Worm (Caenorhabditis elegans) whole organism, L3 larva: ENCODE measurements around the gene W08E12.4.

Experiments used
- R02D3.7 ChIP-seq: fragments of 150-350 bp; optimal IDR thresholded peaks from 2 replicates; lab custom pipeline; 2014; ENCODE audit warnings: missing biosample characterization, missing genetic modification characterization
- ZK546.5 ChIP-seq: sonication (generic microtip); optimal IDR thresholded peaks from 2 replicates; lab custom pipeline; 2017; ENCODE audit warnings: missing biosample characterization, missing genetic modification characterization
- aly-2 ChIP-seq: fragments of 150-350 bp; optimal IDR thresholded peaks from 2 replicates; lab custom pipeline; 2014; ENCODE audit warnings: missing biosample characterization, missing genetic modification characterization
- ama-1 ChIP-seq: fragments of 150-350 bp; optimal IDR thresholded peaks from 2 replicates; lab custom pipeline; 2018
- ceh-16 ChIP-seq: sonication (generic microtip); optimal IDR thresholded peaks from 2 replicates; lab custom pipeline; 2017; ENCODE audit warnings: missing biosample characterization, missing genetic modification characterization
- ceh-28 ChIP-seq: fragments of 150-350 bp; optimal IDR thresholded peaks from 2 replicates; lab custom pipeline; 2014; ENCODE audit warnings: missing biosample characterization, missing genetic modification reagents, missing genetic modification characterization
- ceh-9 ChIP-seq: sonication (generic microtip); optimal IDR thresholded peaks from 2 replicates; lab custom pipeline; 2018; ENCODE audit warnings: missing biosample characterization, missing genetic modification characterization
- daf-12 ChIP-seq: fragments of 150-350 bp; optimal IDR thresholded peaks from 2 replicates; lab custom pipeline; 2014; ENCODE audit warnings: missing biosample characterization, missing genetic modification reagents, missing genetic modification characterization
- egl-5 ChIP-seq: fragments of 150-350 bp; optimal IDR thresholded peaks from 2 replicates; lab custom pipeline; 2017; ENCODE audit warnings: missing biosample characterization, missing genetic modification reagents, missing genetic modification characterization, inconsistent platforms
- elt-1 ChIP-seq: fragments of 150-350 bp; optimal IDR thresholded peaks from 2 replicates; lab custom pipeline; 2014; ENCODE audit warnings: missing biosample characterization, missing genetic modification characterization
- elt-2 ChIP-seq: sonication (generic microtip); optimal IDR thresholded peaks from 2 replicates; lab custom pipeline; 2016; ENCODE audit warnings: missing genetic modification reagents, mild to moderate bottlenecking, missing genetic modification characterization, missing compliant biosample characterization
- elt-3 ChIP-seq, 3 experiments: fragments of 150-350 bp in 1 of 3; sonication (generic microtip) in 2 of 3; optimal IDR thresholded peaks; 2 replicates in 2 of 3; 4 replicates in 1 of 3; lab custom pipeline; 2014 to 2017; ENCODE audit warnings: missing biosample characterization in 3 of 3, missing genetic modification characterization in 3 of 3
- eor-1 ChIP-seq, 2 experiments: fragments of 150-350 bp; optimal IDR thresholded peaks; 2 replicates each; lab custom pipeline; 2014 to 2018; ENCODE audit warnings: missing biosample characterization in 2 of 2, missing genetic modification characterization in 2 of 2
- fkh-10 ChIP-seq: sonication (generic microtip); optimal IDR thresholded peaks from 2 replicates; lab custom pipeline; 2017; ENCODE audit warnings: missing biosample characterization, missing genetic modification reagents, missing genetic modification characterization
- fkh-2 ChIP-seq: fragments of 150-350 bp; optimal IDR thresholded peaks from 2 replicates; lab custom pipeline; 2014; ENCODE audit warnings: missing biosample characterization, missing genetic modification reagents, missing genetic modification characterization
- fos-1 ChIP-seq: fragments of 150-350 bp; optimal IDR thresholded peaks from 2 replicates; lab custom pipeline; 2014; ENCODE audit warnings: missing biosample characterization, missing genetic modification characterization
- hmg-11 ChIP-seq: sonication (generic microtip); optimal IDR thresholded peaks from 2 replicates; lab custom pipeline; 2016; ENCODE audit warnings: missing genetic modification characterization, missing compliant biosample characterization
- jun-1 ChIP-seq: fragments of 150-350 bp; optimal IDR thresholded peaks from 2 replicates; lab custom pipeline; 2014; ENCODE audit warnings: missing biosample characterization, missing genetic modification reagents, missing genetic modification characterization
- lin-15B ChIP-seq: fragments of 150-350 bp; optimal IDR thresholded peaks from 2 replicates; lab custom pipeline; 2014; ENCODE audit warnings: missing biosample characterization, missing genetic modification characterization
- lin-39 ChIP-seq: fragments of 150-350 bp; optimal IDR thresholded peaks from 2 replicates; lab custom pipeline; 2018; ENCODE audit warnings: missing biosample characterization, missing genetic modification reagents, missing genetic modification characterization
- lsy-12 ChIP-seq: sonication (generic microtip); optimal IDR thresholded peaks from 2 replicates; lab custom pipeline; 2016; ENCODE audit warnings: mild to moderate bottlenecking, missing genetic modification characterization, missing compliant biosample characterization
- mdl-1 ChIP-seq: fragments of 150-350 bp; optimal IDR thresholded peaks from 2 replicates; lab custom pipeline; 2014; ENCODE audit warnings: missing biosample characterization, missing genetic modification characterization
- nhr-11 ChIP-seq: fragments of 150-350 bp; optimal IDR thresholded peaks from 2 replicates; lab custom pipeline; 2014; ENCODE audit warnings: missing biosample characterization, missing genetic modification characterization
- nhr-12 ChIP-seq: fragments of 150-350 bp; optimal IDR thresholded peaks from 2 replicates; lab custom pipeline; 2014; ENCODE audit warnings: missing biosample characterization, missing genetic modification characterization
- nhr-23 ChIP-seq: fragments of 150-350 bp; optimal IDR thresholded peaks from 2 replicates; lab custom pipeline; 2014; ENCODE audit warnings: missing biosample characterization, missing genetic modification reagents, missing genetic modification characterization
- nhr-25 ChIP-seq: sonication (generic microtip); optimal IDR thresholded peaks from 2 replicates; lab custom pipeline; 2017; ENCODE audit warnings: missing biosample characterization, missing genetic modification characterization
- nhr-28 ChIP-seq: fragments of 150-350 bp; optimal IDR thresholded peaks from 2 replicates; lab custom pipeline; 2014; ENCODE audit warnings: missing biosample characterization, missing genetic modification characterization
- nhr-43 ChIP-seq: sonication (generic microtip); optimal IDR thresholded peaks from 2 replicates; lab custom pipeline; 2016; ENCODE audit warnings: mild to moderate bottlenecking, missing genetic modification characterization, missing compliant biosample characterization; ENCODE audit not compliant: poor library complexity, severe bottlenecking
- nhr-67 ChIP-seq: fragments of 150-350 bp; optimal IDR thresholded peaks from 2 replicates; lab custom pipeline; 2014; ENCODE audit warnings: missing biosample characterization, missing genetic modification characterization
- nhr-77 ChIP-seq: fragments of 150-350 bp; optimal IDR thresholded peaks from 2 replicates; lab custom pipeline; 2014; ENCODE audit warnings: missing biosample characterization, missing genetic modification characterization
- pha-4 ChIP-seq: fragments of 150-350 bp; optimal IDR thresholded peaks from 2 replicates; lab custom pipeline; 2014; ENCODE audit warnings: missing biosample characterization, missing genetic modification reagents, missing genetic modification characterization
- pqm-1 ChIP-seq: fragments of 150-350 bp; optimal IDR thresholded peaks from 2 replicates; lab custom pipeline; 2017; ENCODE audit warnings: missing biosample characterization, missing genetic modification characterization, inconsistent platforms
- sea-2 ChIP-seq: fragments of 150-350 bp; sonication (generic microtip); optimal IDR thresholded peaks from 4 replicates; lab custom pipeline; 2014; ENCODE audit warnings: missing biosample characterization, missing genetic modification reagents, missing genetic modification characterization
- skn-1 ChIP-seq: fragments of 150-350 bp; optimal IDR thresholded peaks from 2 replicates; lab custom pipeline; 2014; ENCODE audit warnings: missing biosample characterization, missing genetic modification characterization
- snpc-4 ChIP-seq: fragments of 150-350 bp; optimal IDR thresholded peaks from 2 replicates; lab custom pipeline; 2014; ENCODE audit warnings: missing biosample characterization, missing genetic modification characterization
- unc-62 ChIP-seq: fragments of 150-350 bp; sonication (generic microtip); optimal IDR thresholded peaks from 4 replicates; lab custom pipeline; 2014; ENCODE audit warnings: missing biosample characterization, missing genetic modification reagents, missing genetic modification characterization
- zag-1 ChIP-seq: fragments of 150-350 bp; optimal IDR thresholded peaks from 2 replicates; lab custom pipeline; 2014; ENCODE audit warnings: missing biosample characterization, missing genetic modification characterization
- ztf-11 ChIP-seq: fragments of 150-350 bp; optimal IDR thresholded peaks from 2 replicates; lab custom pipeline; 2014; ENCODE audit warnings: missing biosample characterization, missing genetic modification characterization
- ztf-4 ChIP-seq: fragments of 150-350 bp; optimal IDR thresholded peaks from 2 replicates; lab custom pipeline; 2014; ENCODE audit warnings: missing biosample characterization, missing genetic modification characterization

The W08E12.4 gene

ce11 chrIV:3267581-3267980, 34.6 kb upstream of the W08E12.4 start, which contains the start of gene clec-173:
Gene clec-173 (minus strand): TSS chrIV:3267681.
- TF ChIP-seq nhr-43 = no peak
- TF ChIP-seq nhr-12 (tag; lab: Kevin White, UChicago) = no peak
- no peak for TF ChIP-seq ZK546.5
- TF ChIP-seq fkh-10 = no peak
- TF ChIP-seq ceh-9 (tag; lab: Kevin White, UChicago) = no peak
- TF ChIP-seq mdl-1 (tag; lab: Kevin White, UChicago) = no peak
- no peak for TF ChIP-seq skn-1 (tag; lab: Kevin White, UChicago)
- TF ChIP-seq ceh-16 = no peak
- TF ChIP-seq aly-2 = no peak
- no peak for TF ChIP-seq nhr-28 (tag; lab: Kevin White, UChicago)
- TF ChIP-seq snpc-4 (tag; lab: Kevin White, UChicago) = no peak
- TF ChIP-seq lin-15B (tag; lab: Kevin White, UChicago) = no peak

DNA sequence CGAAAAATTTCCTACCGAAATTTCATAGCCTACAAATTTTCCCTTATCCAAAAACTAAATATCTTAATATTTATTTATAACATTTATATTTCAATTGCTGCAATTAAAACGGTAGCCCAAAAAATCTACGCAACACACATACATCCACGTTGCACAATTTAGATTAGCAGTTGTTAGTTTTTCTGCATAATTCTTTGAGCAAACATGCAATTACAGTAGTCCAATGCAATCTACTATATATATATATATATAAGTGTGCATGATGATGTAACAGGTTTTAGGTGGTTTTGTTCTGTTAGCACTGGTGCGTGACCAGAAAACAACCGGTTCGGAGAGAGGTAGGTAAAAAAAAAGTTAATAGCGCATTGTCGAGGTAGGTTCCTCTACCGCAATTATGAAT, 30.8 kb upstream of the W08E12.4 start:
- TF ChIP-seq ztf-11 (tag; lab: Kevin White, UChicago) (no peak), R02D3.7 (tag; lab: Kevin White, UChicago) (no peak), aly-2 (no peak), fos-1 (no peak), ZK546.5 (no peak), ceh-9 (tag; lab: Kevin White, UChicago) (no peak), ama-1 (lab: Kevin White, UChicago) (no peak), hmg-11 (no peak), pqm-1 (tag; lab: Kevin White, UChicago) (no peak), nhr-77 (tag; lab: Kevin White, UChicago) (no peak), ceh-16 (no peak), unc-62 (GFP tag; lab: Kevin White, UChicago) (no peak), ceh-28 (tag; lab: Kevin White, UChicago) (no peak)

- TF ChIP-seq pha-4 (tag; lab: Kevin White, UChicago) (no peak), ceh-28 (tag; lab: Kevin White, UChicago) (no peak), nhr-11 (tag; lab: Kevin White, UChicago) (no peak), eor-1 (tag; optimal IDR thresholded peaks at IDR 0.05; lab: Kevin White, UChicago) (no peak), nhr-12 (tag; lab: Kevin White, UChicago) (no peak), daf-12 (tag; lab: Kevin White, UChicago) (no peak), mdl-1 (tag; lab: Kevin White, UChicago) (no peak), skn-1 (tag; lab: Kevin White, UChicago) (no peak)
These were observed 28.9 kb upstream of the W08E12.4 start, which contains the start of gene T26C12.3 for ce11 chrIV:3273295-3273694. Gene T26C12.3 (minus strand): TSS chrIV:3273395.

DNA sequence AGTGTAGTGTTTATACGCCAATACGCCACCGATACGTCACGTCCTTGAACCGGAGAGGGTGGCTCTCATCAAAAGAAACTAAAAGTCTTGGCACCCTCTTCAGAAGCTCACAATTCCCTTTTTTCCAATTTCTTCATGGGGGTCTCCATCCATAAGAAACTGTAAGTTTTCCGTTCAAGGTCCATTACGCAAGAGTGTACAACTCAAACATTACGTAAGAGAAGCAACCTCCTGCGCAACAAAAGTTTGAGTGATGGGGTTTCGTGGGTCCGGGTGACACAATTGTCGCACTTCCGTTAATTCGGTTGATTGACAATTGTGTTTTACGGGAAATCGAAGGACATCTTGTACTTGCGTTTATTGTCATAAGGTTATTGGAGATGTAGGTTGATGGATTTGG, 23.3 kb upstream of the W08E12.4 start:
- TF ChIP-seq sea-2 (GFP tag; lab: Kevin White, UChicago) (no peak), nhr-23 (tag; lab: Kevin White, UChicago) (no peak), egl-5 (tag; lab: Kevin White, UChicago) (no peak), lin-39 (tag; lab: Kevin White, UChicago) (no peak), ztf-11 (tag; lab: Kevin White, UChicago) (no peak), pqm-1 (tag; lab: Kevin White, UChicago) (no peak), elt-3 (tag; optimal IDR thresholded peaks at IDR 0.05; lab: Kevin White, UChicago) (no peak)

ce11 chrIV:3289237-3289636, 12.9 kb upstream of the W08E12.4 start, which contains the start of gene gcy-23:
Gene gcy-23 (minus strand): TSS chrIV:3289337.
- TF ChIP-seq nhr-12 (tag; lab: Kevin White, UChicago) = no peak
- TF ChIP-seq ztf-4 (tag; lab: Kevin White, UChicago) = no peak
- no peak for TF ChIP-seq nhr-28 (tag; lab: Kevin White, UChicago)
- no peak for TF ChIP-seq fos-1
- no peak for TF ChIP-seq ceh-9 (tag; lab: Kevin White, UChicago)
- no peak for TF ChIP-seq R02D3.7 (tag; lab: Kevin White, UChicago)
- TF ChIP-seq elt-1 = no peak
- no peak for TF ChIP-seq jun-1 (tag; lab: Kevin White, UChicago)
- no peak for TF ChIP-seq snpc-4 (tag; lab: Kevin White, UChicago)
- TF ChIP-seq lsy-12 = no peak
- TF ChIP-seq lin-15B (tag; lab: Kevin White, UChicago) = no peak
- TF ChIP-seq nhr-25 (tag; lab: Kevin White, UChicago) = no peak
- TF ChIP-seq zag-1 (tag; lab: Kevin White, UChicago) = no peak
- no peak for TF ChIP-seq elt-2
- no peak for TF ChIP-seq daf-12 (tag; lab: Kevin White, UChicago)
- TF ChIP-seq nhr-11 (tag; lab: Kevin White, UChicago) = no peak
- no peak for TF ChIP-seq nhr-67 (tag; lab: Kevin White, UChicago)
- no peak for TF ChIP-seq fkh-2 (tag; lab: Kevin White, UChicago)
- no peak for TF ChIP-seq sea-2 (GFP tag; lab: Kevin White, UChicago)
